Worm (Caenorhabditis elegans): Measurements from ENCODE around the gene mac-1.

- no peak for TF ChIP-seq skn-1 (tag; optimal IDR thresholded peaks at IDR 0.05)
- no peak for TF ChIP-seq mxl-2 (GFP tag; conservative IDR thresholded peaks at IDR 0.05)
Observed at ce11 chrII:13292913-13293312, 27.8 kb downstream of the mac-1 start.
